Worm (Caenorhabditis elegans): Measurements from ENCODE around the gene Y55F3BL.4.

ce11 chrIV:845198-845597 is 40.3 kb downstream of the Y55F3BL.4 start, which contains the start of gene lgc-33:
- no peak for TF ChIP-seq elt-1 (tag; optimal IDR thresholded peaks at IDR 0.05; ENCODE audit: borderline replicate concordance, insufficient read depth)
- no peak for TF ChIP-seq pha-4 (tag; optimal IDR thresholded peaks at IDR 0.05)
- no peak for TF ChIP-seq elt-3 (tag; optimal IDR thresholded peaks at IDR 0.05)
- TF ChIP-seq nhr-12 (tag; optimal IDR thresholded peaks at IDR 0.05) = no peak
- no peak for TF ChIP-seq snpc-4 (tag; optimal IDR thresholded peaks at IDR 0.05)
- no peak for TF ChIP-seq mab-5 (tag; optimal IDR thresholded peaks at IDR 0.05)
- no peak for TF ChIP-seq nhr-76 (tag; optimal IDR thresholded peaks at IDR 0.05)
- TF ChIP-seq unc-120 (tag; optimal IDR thresholded peaks at IDR 0.05; ENCODE audit: poor library complexity, severe bottlenecking) = no peak
- TF ChIP-seq lsy-2 (tag; optimal IDR thresholded peaks at IDR 0.05) = no peak
- no peak for TF ChIP-seq mep-1 (tag; optimal IDR thresholded peaks at IDR 0.05)
- no peak for TF ChIP-seq unc-39 (tag; optimal IDR thresholded peaks at IDR 0.05)
- no peak for TF ChIP-seq M03D4.4 (tag; optimal IDR thresholded peaks at IDR 0.05)
- TF ChIP-seq drap-1 (GFP tag; optimal IDR thresholded peaks at IDR 0.05) = no peak
- no peak for TF ChIP-seq flh-1 (GFP tag; optimal IDR thresholded peaks at IDR 0.05)
